Worm (Caenorhabditis elegans) whole organism, mixed stage, embryonic: ENCODE data around the gene nhr-18.

Experiments used
- M03D4.4 ChIP-seq: sonication (generic microtip); optimal IDR thresholded peaks from 2 replicates; lab custom pipeline; 2017; ENCODE audit warnings: mild to moderate bottlenecking, missing genetic modification characterization, missing compliant biosample characterization
- bed-3 ChIP-seq: fragments of 200-800 bp; sonication (Bioruptor generic); optimal IDR thresholded peaks from 3 replicates; lab custom pipeline; 2018; ENCODE audit warnings: mild to moderate bottlenecking, missing genetic modification characterization, moderate library complexity, missing compliant biosample characterization
- blmp-1 ChIP-seq: fragments of 150-350 bp; optimal IDR thresholded peaks from 2 replicates; lab custom pipeline; 2014; ENCODE audit warnings: missing biosample characterization, missing genetic modification characterization
- ceh-83 ChIP-seq: fragments of 200-800 bp; sonication (Bioruptor generic); optimal IDR thresholded peaks from 2 replicates; lab custom pipeline; 2018; ENCODE audit warnings: mild to moderate bottlenecking, missing genetic modification characterization, missing compliant biosample characterization
- drap-1 ChIP-seq: fragments of 200-800 bp; sonication (Bioruptor generic); optimal IDR thresholded peaks from 3 replicates; lab custom pipeline; 2018; ENCODE audit warnings: mild to moderate bottlenecking, missing genetic modification characterization, missing compliant biosample characterization
- elt-1 ChIP-seq: sonication (generic microtip); optimal IDR thresholded peaks from 2 replicates; lab custom pipeline; 2017; ENCODE audit warnings: missing genetic modification characterization, mild to moderate bottlenecking, missing compliant biosample characterization, antibody characterized with exemption, moderate library complexity, borderline replicate concordance; ENCODE audit not compliant: insufficient read depth
- elt-3 ChIP-seq: fragments of 150-350 bp; optimal IDR thresholded peaks from 2 replicates; lab custom pipeline; 2014; ENCODE audit warnings: missing biosample characterization, missing genetic modification characterization
- flh-1 ChIP-seq: fragments of 200-800 bp; sonication (Bioruptor generic); optimal IDR thresholded peaks from 2 replicates; lab custom pipeline; 2018; ENCODE audit warnings: mild to moderate bottlenecking, missing genetic modification characterization, moderate library complexity, missing compliant biosample characterization
- ham-2 ChIP-seq: fragments of 200-800 bp; sonication (Bioruptor generic); optimal IDR thresholded peaks from 2 replicates; lab custom pipeline; 2018; ENCODE audit warnings: mild to moderate bottlenecking, missing genetic modification characterization, missing compliant biosample characterization
- hlh-1 ChIP-seq: fragments of 150-350 bp; optimal IDR thresholded peaks from 2 replicates; lab custom pipeline; 2014; ENCODE audit warnings: missing biosample characterization, missing genetic modification reagents, missing genetic modification characterization
- lin-13 ChIP-seq: fragments of 150-350 bp; optimal IDR thresholded peaks from 2 replicates; lab custom pipeline; 2014; ENCODE audit warnings: missing biosample characterization, missing genetic modification characterization
- lin-32 ChIP-seq: fragments of 200-800 bp; sonication (Bioruptor generic); optimal IDR thresholded peaks from 2 replicates; lab custom pipeline; 2018; ENCODE audit warnings: mild to moderate bottlenecking, missing genetic modification characterization, missing compliant biosample characterization
- mab-5 ChIP-seq: fragments of 150-350 bp; optimal IDR thresholded peaks from 2 replicates; lab custom pipeline; 2014; ENCODE audit warnings: missing biosample characterization, missing genetic modification characterization
- mep-1 ChIP-seq: fragments of 150-350 bp; optimal IDR thresholded peaks from 2 replicates; lab custom pipeline; 2017; ENCODE audit warnings: missing biosample characterization, missing genetic modification reagents, missing genetic modification characterization, inconsistent platforms
- nhr-237 ChIP-seq: fragments of 150-350 bp; optimal IDR thresholded peaks from 2 replicates; lab custom pipeline; 2014; ENCODE audit warnings: missing biosample characterization, missing genetic modification characterization
- nhr-28 ChIP-seq: fragments of 150-350 bp; optimal IDR thresholded peaks from 2 replicates; lab custom pipeline; 2014; ENCODE audit warnings: missing biosample characterization, missing genetic modification characterization
- pha-4 ChIP-seq: fragments of 150-350 bp; optimal IDR thresholded peaks from 2 replicates; lab custom pipeline; 2018; ENCODE audit warnings: missing biosample characterization, missing genetic modification reagents, missing genetic modification characterization
- sem-2 ChIP-seq: fragments of 200-800 bp; sonication (Bioruptor generic); optimal IDR thresholded peaks from 2 replicates; lab custom pipeline; 2018; ENCODE audit warnings: mild to moderate bottlenecking, missing genetic modification characterization, missing compliant biosample characterization
- snpc-4 ChIP-seq: fragments of 150-350 bp; optimal IDR thresholded peaks from 2 replicates; lab custom pipeline; 2014; ENCODE audit warnings: missing biosample characterization, missing genetic modification characterization
- sptf-1 ChIP-seq: sonication (generic microtip); optimal IDR thresholded peaks from 2 replicates; lab custom pipeline; 2017; ENCODE audit warnings: mild to moderate bottlenecking, missing genetic modification characterization, moderate library complexity, missing compliant biosample characterization
- tbx-8 ChIP-seq: fragments of 200-800 bp; sonication (Bioruptor generic); optimal IDR thresholded peaks from 2 replicates; lab custom pipeline; 2018; ENCODE audit warnings: mild to moderate bottlenecking, missing genetic modification characterization, moderate library complexity, missing compliant biosample characterization
- unc-120 ChIP-seq: sonication (generic microtip); optimal IDR thresholded peaks from 2 replicates; lab custom pipeline; 2017; ENCODE audit warnings: missing genetic modification characterization, missing compliant biosample characterization; ENCODE audit not compliant: poor library complexity, severe bottlenecking
- unc-39 ChIP-seq: fragments of 150-350 bp; optimal IDR thresholded peaks from 2 replicates; lab custom pipeline; 2014; ENCODE audit warnings: missing biosample characterization, missing genetic modification characterization
- unc-62 ChIP-seq: fragments of 150-350 bp; optimal IDR thresholded peaks from 2 replicates; lab custom pipeline; 2014; ENCODE audit warnings: missing biosample characterization, missing genetic modification reagents, missing genetic modification characterization
- zip-8 ChIP-seq: fragments of 150-350 bp; optimal IDR thresholded peaks from 2 replicates; lab custom pipeline; 2014; ENCODE audit warnings: missing biosample characterization, missing genetic modification characterization
- ztf-11 ChIP-seq: fragments of 150-350 bp; optimal IDR thresholded peaks from 2 replicates; lab custom pipeline; 2014; ENCODE audit warnings: missing biosample characterization, missing genetic modification characterization

nhr-18 gene

DNA sequence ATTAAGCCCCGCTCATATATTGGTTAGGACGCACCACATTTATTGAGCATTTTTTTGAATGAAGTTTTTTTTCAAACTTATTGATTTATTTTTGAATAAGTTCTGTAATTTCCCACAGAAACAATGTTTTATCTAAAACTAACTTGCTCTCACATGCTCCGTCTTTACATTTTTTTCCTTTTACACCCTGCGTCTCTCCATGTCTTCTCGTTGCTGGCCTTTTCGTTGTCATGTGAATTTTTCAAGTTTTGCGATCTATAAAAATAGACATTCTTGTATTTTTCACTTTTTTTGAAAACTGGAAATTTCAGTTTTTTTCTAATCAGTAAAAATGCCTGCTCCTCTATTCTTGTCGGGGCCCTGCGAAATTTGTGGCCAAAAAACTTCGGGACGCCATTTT is 3.9 kb downstream of the nhr-18 start, which contains the start of gene nhr-134:
Gene nhr-134 (plus strand): TSS at position 312 of the 400 bp plus-strand sequence.
- TF ChIP-seq nhr-28 (no peak), unc-62 (GFP tag; lab: Kevin White, UChicago) (no peak), M03D4.4 (no peak), unc-39 (tag; lab: Kevin White, UChicago) (no peak), lin-32 (GFP tag; lab: Kevin White, UChicago) (no peak), lin-13 (tag; lab: Kevin White, UChicago) (no peak), hlh-1 (tag; lab: Kevin White, UChicago) (no peak)

- TF ChIP-seq flh-1 (GFP tag; lab: Kevin White, UChicago) (no peak), snpc-4 (tag; lab: Kevin White, UChicago) (no peak), pha-4 (tag; lab: Kevin White, UChicago) (no peak), bed-3 (GFP tag; lab: Kevin White, UChicago) (no peak), mep-1 (tag; lab: Kevin White, UChicago) (no peak), lin-32 (GFP tag; lab: Kevin White, UChicago) (no peak), elt-1 (tag; lab: Kevin White, UChicago) (no peak), ztf-11 (tag; lab: Kevin White, UChicago) (no peak), sem-2 (no peak)
Measured at ce11 chrV:2233177-2233576, 6.2 kb downstream of the nhr-18 start, which contains the start of gene nhr-96. Gene nhr-96, plus strand, starts transcription at chrV:2233477.

DNA sequence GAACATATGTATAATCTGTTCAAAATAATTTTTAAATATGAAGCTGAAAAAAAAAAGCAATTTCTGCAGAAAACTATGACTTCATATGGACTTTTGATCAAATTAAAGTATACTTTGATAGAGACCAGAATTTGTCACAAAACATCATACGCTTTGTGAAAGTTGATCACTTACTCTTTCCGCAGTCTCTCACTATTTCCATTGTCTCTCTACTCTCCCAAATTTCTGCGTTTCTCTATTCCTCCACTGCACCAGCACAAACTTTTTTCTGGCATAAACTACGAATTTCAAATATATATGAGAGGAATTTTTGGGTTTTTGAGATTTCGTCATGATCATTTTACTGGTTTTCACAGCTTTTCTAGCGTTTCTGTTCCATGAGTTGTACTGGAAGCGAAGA is 8.8 kb downstream of the nhr-18 start, which contains the start of gene cyp-33C4:
Gene cyp-33C4 (plus strand): TSS at position 293 of the 400 bp plus-strand sequence.
- TF ChIP-seq M03D4.4, result no peak

- no peak for TF ChIP-seq flh-1 (GFP tag; lab: Kevin White, UChicago)
Measured at ce11 chrV:2238012-2238411, 11.0 kb downstream of the nhr-18 start.

DNA sequence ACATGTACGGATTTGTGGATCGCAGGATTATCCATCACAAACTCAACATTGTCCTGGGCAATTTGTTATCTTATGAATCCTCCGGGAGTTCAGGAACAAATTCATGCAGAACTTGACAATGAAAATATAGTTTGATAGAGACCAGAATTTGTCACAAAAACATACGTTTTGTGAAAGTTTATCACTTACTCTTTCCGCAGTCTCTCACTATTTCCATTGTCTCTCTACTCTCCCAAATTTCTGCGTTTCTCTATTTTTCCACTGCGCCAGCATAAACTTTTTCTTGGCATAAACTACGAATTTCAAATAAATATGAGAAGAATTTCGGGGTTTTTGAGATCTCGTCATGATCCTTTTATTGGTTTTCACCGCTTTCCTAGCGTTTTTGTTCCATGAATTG is 15.6 kb downstream of the nhr-18 start, which contains the start of gene cyp-33C3:
Gene cyp-33C3 (plus strand): TSS at position 149 of the 400 bp plus-strand sequence.
- TF ChIP-seq unc-120 (tag; lab: Kevin White, UChicago), result no peak

DNA sequence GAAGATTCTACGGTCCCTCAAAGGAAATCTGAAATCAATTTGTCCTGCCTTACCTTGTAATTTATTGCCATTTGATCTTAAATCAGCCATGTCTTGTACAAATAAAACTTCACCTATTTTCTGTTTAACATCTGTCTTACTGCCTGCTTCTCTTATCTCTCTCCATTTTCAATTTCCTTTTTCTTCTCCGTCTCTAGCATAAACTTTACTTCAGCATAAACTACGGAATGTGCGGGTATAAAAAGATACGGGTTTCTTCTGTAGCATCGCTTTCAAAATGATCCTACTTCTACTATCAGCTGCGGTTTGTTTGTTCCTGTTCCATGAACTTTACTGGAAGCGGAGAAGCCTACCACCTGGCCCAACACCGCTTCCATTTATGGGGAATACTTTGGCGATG is 17.7 kb downstream of the nhr-18 start, which contains the start of gene cyp-33C5:
Gene cyp-33C5 (plus strand): TSS at position 254 of the 400 bp plus-strand sequence.
- TF ChIP-seq elt-1 (tag; lab: Kevin White, UChicago), result no peak

DNA sequence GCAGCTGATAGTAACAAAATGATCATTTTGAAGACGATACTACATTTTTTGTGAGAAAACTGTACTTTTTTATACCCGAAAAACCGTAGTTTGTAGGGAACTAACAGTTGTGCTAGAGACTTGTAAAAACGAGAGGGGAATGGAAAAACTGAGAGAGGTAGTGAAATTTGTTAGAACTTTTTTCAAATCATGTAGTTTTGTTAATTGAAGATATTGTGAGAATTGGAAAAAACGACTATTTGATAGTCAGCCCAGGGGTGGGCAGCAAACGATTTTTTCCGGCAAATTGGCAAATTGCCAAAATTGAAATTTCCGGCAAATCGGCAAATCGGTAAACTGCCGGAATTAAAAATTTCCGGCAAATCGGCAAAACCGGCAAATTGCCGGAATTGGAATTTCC is 22.3 kb downstream of the nhr-18 start, which contains the start of gene cyp-33C6:
Gene cyp-33C6 (minus strand): TSS at position 101 of the 400 bp plus-strand sequence.
- TF ChIP-seq ztf-11 (tag; lab: Kevin White, UChicago) (no peak), elt-3 (tag; lab: Kevin White, UChicago) (no peak), nhr-28 (no peak)

DNA sequence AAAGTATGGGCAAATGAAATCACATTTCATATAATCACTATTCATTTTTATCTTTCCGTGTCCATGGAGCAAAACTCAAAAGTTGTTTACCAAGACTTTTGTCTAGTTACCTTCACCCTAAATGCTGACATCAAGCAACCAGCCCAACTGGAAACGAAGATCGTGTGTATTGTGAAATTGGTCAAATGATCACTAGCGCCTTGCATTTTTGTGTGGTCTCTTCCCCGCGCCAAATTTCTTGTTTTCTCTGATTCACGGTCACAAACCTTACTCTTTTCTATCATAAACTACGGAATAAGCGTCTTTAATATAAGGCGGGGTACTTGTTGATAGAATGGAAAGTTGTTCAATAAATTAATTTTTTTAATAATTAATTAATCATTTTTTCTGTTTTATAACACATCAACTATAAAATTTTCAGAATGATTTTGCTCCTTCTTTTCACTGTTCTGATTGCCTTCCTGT is 23.2 kb downstream of the nhr-18 start, which contains the start of gene cyp-33C7:
Gene cyp-33C7 (plus strand): TSS at position 415 of the 465 bp plus-strand sequence.
- no peak for TF ChIP-seq blmp-1 (tag; lab: Kevin White, UChicago)
- TF ChIP-seq drap-1 (GFP tag; lab: Kevin White, UChicago), result no peak
- no peak for TF ChIP-seq ceh-83 (GFP tag; lab: Kevin White, UChicago)
- no peak for TF ChIP-seq lin-13 (tag; lab: Kevin White, UChicago)
- no peak for TF ChIP-seq pha-4 (tag; lab: Kevin White, UChicago)
- no peak for TF ChIP-seq elt-3 (tag; lab: Kevin White, UChicago)
- no peak for TF ChIP-seq ham-2 (GFP tag; lab: Kevin White, UChicago)
- no peak for TF ChIP-seq sem-2
- no peak for TF ChIP-seq nhr-237 (tag; lab: Kevin White, UChicago)
- no peak for TF ChIP-seq unc-120 (tag; lab: Kevin White, UChicago)
- no peak for TF ChIP-seq tbx-8 (GFP tag; lab: Kevin White, UChicago)
- no peak for TF ChIP-seq lin-32 (GFP tag; lab: Kevin White, UChicago)
- no peak for TF ChIP-seq nhr-28
- TF ChIP-seq sptf-1, result no peak
- no peak for TF ChIP-seq zip-8 (tag; lab: Kevin White, UChicago)
- no peak for TF ChIP-seq bed-3 (GFP tag; lab: Kevin White, UChicago)
- no peak for TF ChIP-seq unc-62 (GFP tag; lab: Kevin White, UChicago)
- no peak for TF ChIP-seq mab-5
- TF ChIP-seq, all 35 proteins: peak for 0
